Fruit fly (Drosophila melanogaster): ENCODE measurements around the gene Acsf3.

Acsf3 gene

dm6 chrX:7293874-7294559, 34.8 kb upstream of the Acsf3 start (continued):
- TF ChIP-seq Dbx (GFP tag; IDR thresholded peaks at IDR 0.05): no peak; the same call in 2 of the 3 replicates
- TF ChIP-seq jumu (GFP tag; optimal IDR thresholded peaks at IDR 0.05): peak; percentile 7
- peak; percentile 71; the same call in 1 of the 2 replicates for TF ChIP-seq Atf6 (GFP tag; IDR thresholded peaks at IDR 0.05)
- no peak; the same call in 3 of the 4 replicates for TF ChIP-seq Gug (GFP tag; IDR thresholded peaks at IDR 0.05)
- TF ChIP-seq sd (tag; optimal IDR thresholded peaks at IDR 0.05): peak; percentile 42
- peak; percentile 95 for TF ChIP-seq dmrt99B (tag; optimal IDR thresholded peaks at IDR 0.05)
- peak; percentile 29 for TF ChIP-seq CG13123 (GFP tag; optimal IDR thresholded peaks at IDR 0.05)
- TF ChIP-seq CG6272 (GFP tag; IDR thresholded peaks at IDR 0.05): 0 out of 2 replicates have a peak, but pooled peaks have one; percentile 35
- no peak for TF ChIP-seq CG12744 (GFP tag; optimal IDR thresholded peaks at IDR 0.05)
- TF ChIP-seq CG10654 (GFP tag; optimal IDR thresholded peaks at IDR 0.05): peak; percentile 58
- peak; percentile 94 for TF ChIP-seq ATbp (GFP tag; optimal IDR thresholded peaks at IDR 0.05)
- TF ChIP-seq klu (GFP tag; IDR thresholded peaks at IDR 0.05): peak; percentile 42; the same call in 1 of the 2 replicates
- no peak for TF ChIP-seq prd (optimal IDR thresholded peaks at IDR 0.05)
- TF ChIP-seq prd (GFP tag; IDR thresholded peaks at IDR 0.05): peak; percentile 85
- TF ChIP-seq CG2202 (tag; optimal IDR thresholded peaks at IDR 0.05): peak; percentile 90
- no peak for TF ChIP-seq Dref (GFP tag; IDR thresholded peaks at IDR 0.05)
- no peak for TF ChIP-seq Trl (optimal IDR thresholded peaks at IDR 0.05)
- no peak for TF ChIP-seq Trl (GFP tag; optimal IDR thresholded peaks at IDR 0.05)
- peak; percentile 75 for TF ChIP-seq CG5953 (GFP tag; IDR thresholded peaks at IDR 0.05)
- peak; percentile 75 for TF ChIP-seq chm (GFP tag; IDR thresholded peaks at IDR 0.05)
- peak; percentile 54 for TF ChIP-seq Chrac-16 (GFP tag; optimal IDR thresholded peaks at IDR 0.05)
- no peak for TF ChIP-seq Dp (GFP tag; optimal IDR thresholded peaks at IDR 0.05)
- TF ChIP-seq CG12659 (GFP tag; optimal IDR thresholded peaks at IDR 0.05): peak; percentile 90
- TF ChIP-seq Doc3 (GFP tag; IDR thresholded peaks at IDR 0.05; ENCODE audit: partially characterized antibody): no peak
- TF ChIP-seq CG10565 (GFP tag; optimal IDR thresholded peaks at IDR 0.05): peak; percentile 49
- TF ChIP-seq run (tag; optimal IDR thresholded peaks at IDR 0.05): peak; percentile 92
- TF ChIP-seq unpg (GFP tag; optimal IDR thresholded peaks at IDR 0.05): peak; percentile 95
- peak; percentile 82 for TF ChIP-seq esg (GFP tag; conservative IDR thresholded peaks at IDR 0.05)
- TF ChIP-seq lola (GFP tag; optimal IDR thresholded peaks at IDR 0.05): peak in 1 of 3 experiments; percentile 97
- no peak for TF ChIP-seq CG14860 (GFP tag; IDR thresholded peaks at IDR 0.05; ENCODE audit: partially characterized antibody)
- no peak for TF ChIP-seq hbn (GFP tag; IDR thresholded peaks at IDR 0.05; ENCODE audit: partially characterized antibody)
- peak; percentile 96 for TF ChIP-seq CG12391 (tag; optimal IDR thresholded peaks at IDR 0.05)
- peak; percentile 69; the same call in 1 of the 2 replicates for TF ChIP-seq CG43689 (GFP tag; IDR thresholded peaks at IDR 0.05)
- peak; percentile 96 for TF ChIP-seq CG11696 (GFP tag; IDR thresholded peaks at IDR 0.05)
- peak; percentile 66 for TF ChIP-seq Med (GFP tag)
- no peak for TF ChIP-seq gro (GFP tag; optimal IDR thresholded peaks at IDR 0.05)
- peak; percentile 87 for TF ChIP-seq sim (GFP tag; IDR thresholded peaks at IDR 0.05)
- TF ChIP-seq btn (GFP tag; optimal IDR thresholded peaks at IDR 0.05): no peak
- no peak for TF ChIP-seq NK7.1 (GFP tag; optimal IDR thresholded peaks at IDR 0.05)
- TF ChIP-seq CG33557 (GFP tag; optimal IDR thresholded peaks at IDR 0.05): peak; percentile 96
- TF ChIP-seq Drgx (GFP tag; IDR thresholded peaks at IDR 0.05): peak; percentile 82
- no peak for TF ChIP-seq CG8944 (GFP tag; optimal IDR thresholded peaks at IDR 0.05)
- peak; percentile 89 for TF ChIP-seq zfh1 (GFP tag; IDR thresholded peaks at IDR 0.05)
- peak; percentile 4 for TF ChIP-seq schlank (tag; optimal IDR thresholded peaks at IDR 0.05)
- TF ChIP-seq jigr1 (GFP tag; IDR thresholded peaks at IDR 0.05): peak; percentile 74; the same call in 1 of the 3 replicates
- no peak for TF ChIP-seq CG7963 (GFP tag; IDR thresholded peaks at IDR 0.05; ENCODE audit: partially characterized antibody)
- peak; percentile 85 for TF ChIP-seq Dek (tag; optimal IDR thresholded peaks at IDR 0.05)
- peak; percentile 84 for TF ChIP-seq Xbp1 (GFP tag; optimal IDR thresholded peaks at IDR 0.05)
- TF ChIP-seq Poxn (GFP tag; IDR thresholded peaks at IDR 0.05): no peak
- peak; percentile 71 for TF ChIP-seq Deaf1 (tag; optimal IDR thresholded peaks at IDR 0.05)
